Worm (Caenorhabditis elegans) whole organism, L4/young adult: ENCODE results near the gene fcmt-1.

Source experiments
- dao-5 ChIP-seq: sonication (generic microtip); optimal IDR thresholded peaks from 2 replicates; lab custom pipeline; 2016; ENCODE audit warnings: missing genotype, missing genetic modification characterization, moderate library complexity, missing compliant biosample characterization
- him-1 ChIP-seq: sonication (generic microtip); optimal IDR thresholded peaks from 2 replicates; lab custom pipeline; 2016; ENCODE audit warnings: missing genotype, missing genetic modification reagents, missing genetic modification characterization, missing compliant biosample characterization

- TF ChIP-seq him-1 (tag; lab: Kevin White, UChicago) (no peak), dao-5 (tag; lab: Kevin White, UChicago) (no peak)
These were observed 28.1 kb downstream of the fcmt-1 start, which contains the start of the genes sfxn-1.4 and C47D12.4 for ce11 chrII:11681136-11681824.
